Worm (Caenorhabditis elegans) whole organism, midembryonic: ENCODE results near the gene srh-211.

Experiments
- T22C8.4 ChIP-seq: fragments of 200-800 bp; sonication (Bioruptor generic); IDR thresholded peaks from 2 replicates; pipeline ENCODE4 v1.3.6; 2022; ENCODE audit warnings: missing genetic modification characterization, missing compliant biosample characterization
- flt-1 ChIP-seq: fragments of 200-800 bp; sonication (Bioruptor generic); IDR thresholded peaks from 2 replicates; pipeline ENCODE4 v1.3.6; 2022; ENCODE audit warnings: missing genetic modification characterization, missing compliant biosample characterization
- ref-1 ChIP-seq: fragments of 200-800 bp; sonication (Bioruptor generic); conservative IDR thresholded peaks from 2 replicates; pipeline ENCODE4 v1.3.6; 2022; ENCODE audit warnings: missing genetic modification reagents, missing genetic modification characterization, missing compliant biosample characterization

DNA sequence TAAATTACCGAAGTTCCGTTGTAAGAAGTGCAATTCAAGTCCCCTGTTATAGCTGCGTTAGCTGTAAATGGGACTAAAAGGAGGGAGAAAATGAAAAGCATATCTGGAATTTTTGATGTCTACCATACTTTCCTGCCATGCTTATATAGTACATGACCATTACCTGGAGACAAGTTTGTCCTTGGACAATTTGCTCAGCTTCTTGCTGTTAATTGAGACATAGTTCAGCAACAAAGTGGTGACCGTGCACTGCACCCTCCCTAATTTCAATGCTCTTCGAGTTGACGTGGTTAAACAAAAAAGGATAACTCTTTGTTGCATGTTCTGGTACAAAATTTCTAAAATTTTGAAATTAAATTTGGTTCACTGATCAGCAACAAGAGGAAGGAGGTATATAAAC, 46.3 kb upstream of the srh-211 start, which contains the start of gene T05B4.13:
- TF ChIP-seq flt-1 (GFP tag; lab: Robert Waterston, UW) (no peak), ref-1 (no peak), T22C8.4 (GFP tag; lab: Robert Waterston, UW) (no peak)
